Worm (Caenorhabditis elegans) whole organism, mixed stage, embryonic: Measurements from ENCODE around the gene K08H2.7.

Experiments
- M03D4.4 ChIP-seq: sonication (generic microtip); optimal IDR thresholded peaks from 2 replicates; lab custom pipeline; 2017; ENCODE audit warnings: mild to moderate bottlenecking, missing genetic modification characterization, missing compliant biosample characterization
- bed-3 ChIP-seq: fragments of 200-800 bp; sonication (Bioruptor generic); optimal IDR thresholded peaks from 3 replicates; lab custom pipeline; 2018; ENCODE audit warnings: mild to moderate bottlenecking, missing genetic modification characterization, moderate library complexity, missing compliant biosample characterization
- blmp-1 ChIP-seq: fragments of 150-350 bp; optimal IDR thresholded peaks from 2 replicates; lab custom pipeline; 2014; ENCODE audit warnings: missing biosample characterization, missing genetic modification characterization
- ceh-39 ChIP-seq: fragments of 150-350 bp; optimal IDR thresholded peaks from 2 replicates; lab custom pipeline; 2014; ENCODE audit warnings: missing biosample characterization, missing genetic modification characterization
- ceh-43 ChIP-seq: fragments of 200-800 bp; sonication (Bioruptor generic); optimal IDR thresholded peaks from 2 replicates; lab custom pipeline; 2018; ENCODE audit warnings: mild to moderate bottlenecking, missing genetic modification characterization, moderate library complexity, missing compliant biosample characterization
- ceh-83 ChIP-seq: fragments of 200-800 bp; sonication (Bioruptor generic); optimal IDR thresholded peaks from 2 replicates; lab custom pipeline; 2018; ENCODE audit warnings: mild to moderate bottlenecking, missing genetic modification characterization, missing compliant biosample characterization
- ces-1 ChIP-seq: fragments of 150-350 bp; optimal IDR thresholded peaks from 2 replicates; lab custom pipeline; 2014; ENCODE audit warnings: missing biosample characterization, missing genetic modification reagents, missing genetic modification characterization
- cnd-1 ChIP-seq: fragments of 200-800 bp; sonication (Bioruptor generic); optimal IDR thresholded peaks from 2 replicates; lab custom pipeline; 2018; ENCODE audit warnings: mild to moderate bottlenecking, missing genetic modification characterization, missing compliant biosample characterization
- drap-1 ChIP-seq: fragments of 200-800 bp; sonication (Bioruptor generic); optimal IDR thresholded peaks from 3 replicates; lab custom pipeline; 2018; ENCODE audit warnings: mild to moderate bottlenecking, missing genetic modification characterization, missing compliant biosample characterization
- elt-1 ChIP-seq: sonication (generic microtip); optimal IDR thresholded peaks from 2 replicates; lab custom pipeline; 2017; ENCODE audit warnings: missing genetic modification characterization, mild to moderate bottlenecking, missing compliant biosample characterization, antibody characterized with exemption, moderate library complexity, borderline replicate concordance; ENCODE audit not compliant: insufficient read depth
- elt-3 ChIP-seq: fragments of 150-350 bp; optimal IDR thresholded peaks from 2 replicates; lab custom pipeline; 2014; ENCODE audit warnings: missing biosample characterization, missing genetic modification characterization
- flh-1 ChIP-seq: fragments of 200-800 bp; sonication (Bioruptor generic); optimal IDR thresholded peaks from 2 replicates; lab custom pipeline; 2018; ENCODE audit warnings: mild to moderate bottlenecking, missing genetic modification characterization, moderate library complexity, missing compliant biosample characterization
- ham-2 ChIP-seq: fragments of 200-800 bp; sonication (Bioruptor generic); optimal IDR thresholded peaks from 2 replicates; lab custom pipeline; 2018; ENCODE audit warnings: mild to moderate bottlenecking, missing genetic modification characterization, missing compliant biosample characterization
- hlh-1 ChIP-seq: fragments of 150-350 bp; optimal IDR thresholded peaks from 2 replicates; lab custom pipeline; 2014; ENCODE audit warnings: missing biosample characterization, missing genetic modification reagents, missing genetic modification characterization
- lin-13 ChIP-seq: fragments of 150-350 bp; optimal IDR thresholded peaks from 2 replicates; lab custom pipeline; 2014; ENCODE audit warnings: missing biosample characterization, missing genetic modification characterization
- lin-32 ChIP-seq: fragments of 200-800 bp; sonication (Bioruptor generic); optimal IDR thresholded peaks from 2 replicates; lab custom pipeline; 2018; ENCODE audit warnings: mild to moderate bottlenecking, missing genetic modification characterization, missing compliant biosample characterization
- lsy-2 ChIP-seq: fragments of 150-350 bp; optimal IDR thresholded peaks from 2 replicates; lab custom pipeline; 2014; ENCODE audit warnings: missing biosample characterization, missing genetic modification characterization
- mab-5 ChIP-seq: fragments of 150-350 bp; optimal IDR thresholded peaks from 2 replicates; lab custom pipeline; 2014; ENCODE audit warnings: missing biosample characterization, missing genetic modification characterization
- mep-1 ChIP-seq: fragments of 150-350 bp; optimal IDR thresholded peaks from 2 replicates; lab custom pipeline; 2017; ENCODE audit warnings: missing biosample characterization, missing genetic modification reagents, missing genetic modification characterization, inconsistent platforms
- mls-2 ChIP-seq: sonication (generic microtip); optimal IDR thresholded peaks from 2 replicates; lab custom pipeline; 2016; ENCODE audit warnings: mild to moderate bottlenecking, missing genetic modification characterization, moderate library complexity, missing compliant biosample characterization
- nhr-12 ChIP-seq: fragments of 150-350 bp; optimal IDR thresholded peaks from 2 replicates; lab custom pipeline; 2014; ENCODE audit warnings: missing biosample characterization, missing genetic modification characterization
- nhr-2 ChIP-seq: fragments of 150-350 bp; optimal IDR thresholded peaks from 2 replicates; lab custom pipeline; 2014; ENCODE audit warnings: missing biosample characterization, missing genetic modification characterization
- nhr-237 ChIP-seq: fragments of 150-350 bp; optimal IDR thresholded peaks from 2 replicates; lab custom pipeline; 2014; ENCODE audit warnings: missing biosample characterization, missing genetic modification characterization
- nhr-28 ChIP-seq: fragments of 150-350 bp; optimal IDR thresholded peaks from 2 replicates; lab custom pipeline; 2014; ENCODE audit warnings: missing biosample characterization, missing genetic modification characterization
- nhr-76 ChIP-seq: sonication (generic microtip); optimal IDR thresholded peaks from 2 replicates; lab custom pipeline; 2017; ENCODE audit warnings: missing biosample characterization, missing genetic modification characterization
- pha-4 ChIP-seq: fragments of 150-350 bp; optimal IDR thresholded peaks from 2 replicates; lab custom pipeline; 2018; ENCODE audit warnings: missing biosample characterization, missing genetic modification reagents, missing genetic modification characterization
- sem-2 ChIP-seq: fragments of 200-800 bp; sonication (Bioruptor generic); optimal IDR thresholded peaks from 2 replicates; lab custom pipeline; 2018; ENCODE audit warnings: mild to moderate bottlenecking, missing genetic modification characterization, missing compliant biosample characterization
- snpc-4 ChIP-seq: fragments of 150-350 bp; optimal IDR thresholded peaks from 2 replicates; lab custom pipeline; 2014; ENCODE audit warnings: missing biosample characterization, missing genetic modification characterization
- sptf-1 ChIP-seq: sonication (generic microtip); optimal IDR thresholded peaks from 2 replicates; lab custom pipeline; 2017; ENCODE audit warnings: mild to moderate bottlenecking, missing genetic modification characterization, moderate library complexity, missing compliant biosample characterization
- tbx-8 ChIP-seq: fragments of 200-800 bp; sonication (Bioruptor generic); optimal IDR thresholded peaks from 2 replicates; lab custom pipeline; 2018; ENCODE audit warnings: mild to moderate bottlenecking, missing genetic modification characterization, moderate library complexity, missing compliant biosample characterization
- unc-120 ChIP-seq: sonication (generic microtip); optimal IDR thresholded peaks from 2 replicates; lab custom pipeline; 2017; ENCODE audit warnings: missing genetic modification characterization, missing compliant biosample characterization; ENCODE audit not compliant: poor library complexity, severe bottlenecking
- unc-39 ChIP-seq: fragments of 150-350 bp; optimal IDR thresholded peaks from 2 replicates; lab custom pipeline; 2014; ENCODE audit warnings: missing biosample characterization, missing genetic modification characterization
- unc-62 ChIP-seq: fragments of 150-350 bp; optimal IDR thresholded peaks from 2 replicates; lab custom pipeline; 2014; ENCODE audit warnings: missing biosample characterization, missing genetic modification reagents, missing genetic modification characterization
- zip-8 ChIP-seq: fragments of 150-350 bp; optimal IDR thresholded peaks from 2 replicates; lab custom pipeline; 2014; ENCODE audit warnings: missing biosample characterization, missing genetic modification characterization
- ztf-11 ChIP-seq: fragments of 150-350 bp; optimal IDR thresholded peaks from 2 replicates; lab custom pipeline; 2014; ENCODE audit warnings: missing biosample characterization, missing genetic modification characterization

Gene K08H2.7

DNA sequence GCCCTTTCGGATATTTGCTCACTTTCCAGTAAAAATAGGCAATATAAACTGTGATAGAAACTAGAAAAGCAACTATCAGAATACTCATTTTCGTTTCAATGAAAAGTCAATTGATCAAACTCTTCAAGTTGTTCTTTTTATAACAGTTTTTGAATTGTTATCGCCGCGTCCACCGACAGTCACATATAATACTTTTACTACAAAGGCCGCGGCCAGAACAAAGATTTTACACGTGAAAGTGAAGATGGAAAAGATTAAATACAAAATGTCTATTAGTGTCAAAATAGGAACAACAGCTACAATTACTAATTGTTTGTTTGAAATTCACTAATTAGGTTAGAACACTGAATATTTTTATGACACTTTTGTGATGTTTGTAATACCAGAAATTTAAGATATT, 21.3 kb upstream of the K08H2.7 start, which contains the start of gene cyp-14A2:
TSS of gene cyp-14A2 (minus strand) at position 101 of the 400 bp plus-strand sequence.
- TF ChIP-seq flh-1 (GFP tag; lab: Kevin White, UChicago) (no peak), nhr-76 (no peak), zip-8 (tag; lab: Kevin White, UChicago) (no peak), lsy-2 (tag; lab: Kevin White, UChicago) (no peak), drap-1 (no peak), mls-2 (tag; lab: Kevin White, UChicago) (no peak), ceh-43 (GFP tag; lab: Kevin White, UChicago) (no peak), ceh-39 (tag; lab: Kevin White, UChicago) (no peak), nhr-237 (tag; lab: Kevin White, UChicago) (no peak), ces-1 (GFP tag; lab: Kevin White, UChicago) (no peak), snpc-4 (tag; lab: Kevin White, UChicago) (no peak), ztf-11 (no peak)

ce11 chrX:13267230-13267629, 19.0 kb upstream of the K08H2.7 start, which contains the start of gene cyp-14A1:
TSS of gene cyp-14A1 (minus strand) at chrX:13267355.
- TF ChIP-seq nhr-76: no peak
- no peak for TF ChIP-seq mab-5 (tag; lab: Kevin White, UChicago)
- no peak for TF ChIP-seq unc-39
- TF ChIP-seq cnd-1: no peak
- no peak for TF ChIP-seq ceh-43 (GFP tag; lab: Kevin White, UChicago)
- no peak for TF ChIP-seq hlh-1
- TF ChIP-seq ces-1 (GFP tag; lab: Kevin White, UChicago): no peak
- TF ChIP-seq nhr-237 (tag; lab: Kevin White, UChicago): no peak
- no peak for TF ChIP-seq nhr-28 (tag; lab: Kevin White, UChicago)
- TF ChIP-seq ham-2 (GFP tag; lab: Kevin White, UChicago): no peak
- TF ChIP-seq drap-1: no peak
- TF ChIP-seq unc-120 (tag; lab: Kevin White, UChicago): no peak
- no peak for TF ChIP-seq elt-3 (tag; lab: Kevin White, UChicago)
- no peak for TF ChIP-seq M03D4.4 (tag; lab: Kevin White, UChicago)
- TF ChIP-seq unc-62 (GFP tag; lab: Kevin White, UChicago): no peak
- TF ChIP-seq tbx-8 (GFP tag; lab: Kevin White, UChicago): no peak
- TF ChIP-seq ceh-83 (GFP tag; lab: Kevin White, UChicago): no peak

DNA sequence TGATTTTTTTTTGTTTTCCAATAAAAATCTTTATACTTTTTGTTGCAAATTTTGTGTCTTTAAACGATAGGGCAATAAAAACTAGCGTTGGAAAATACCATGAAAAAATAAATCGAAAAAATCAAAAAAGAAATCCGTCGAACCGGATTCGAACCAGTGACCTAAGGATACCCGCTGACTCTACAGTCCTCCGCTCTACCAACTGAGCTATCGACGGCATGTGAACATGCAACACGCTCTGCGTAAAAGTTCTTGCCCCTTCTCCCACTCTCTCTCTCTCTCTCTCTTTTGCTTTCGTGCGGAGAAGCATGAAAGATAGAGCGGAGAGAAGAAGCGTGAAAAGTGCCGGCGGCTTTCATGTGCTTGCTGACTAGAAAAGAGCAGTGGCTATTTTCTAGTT, 16.3 kb upstream of the K08H2.7 start:
- TF ChIP-seq mls-2 (tag; lab: Kevin White, UChicago): peak; percentile 89
- TF ChIP-seq cnd-1: peak; percentile 66
- TF ChIP-seq unc-62 (GFP tag; lab: Kevin White, UChicago): no peak
- TF ChIP-seq lin-13 (tag; lab: Kevin White, UChicago): no peak
- TF ChIP-seq M03D4.4 (tag; lab: Kevin White, UChicago): no peak
- no peak for TF ChIP-seq nhr-76
- TF ChIP-seq drap-1: peak; percentile 86
- no peak for TF ChIP-seq zip-8 (tag; lab: Kevin White, UChicago)
- TF ChIP-seq lin-32: peak; percentile 80
- TF ChIP-seq unc-120 (tag; lab: Kevin White, UChicago): peak; percentile 66
- no peak for TF ChIP-seq pha-4 (tag; lab: Kevin White, UChicago)
- no peak for TF ChIP-seq sptf-1 (tag; lab: Kevin White, UChicago)
- peak; percentile 43 for TF ChIP-seq nhr-237 (tag; lab: Kevin White, UChicago)
- TF ChIP-seq ceh-43 (GFP tag; lab: Kevin White, UChicago): peak; percentile 66
- TF ChIP-seq sem-2 (GFP tag; lab: Kevin White, UChicago): peak; percentile 56
- no peak for TF ChIP-seq unc-39
- TF ChIP-seq nhr-12 (tag; lab: Kevin White, UChicago): no peak
- no peak for TF ChIP-seq nhr-28 (tag; lab: Kevin White, UChicago)
- TF ChIP-seq ham-2 (GFP tag; lab: Kevin White, UChicago): peak; percentile 72
- no peak for TF ChIP-seq elt-1
- TF ChIP-seq nhr-2 (tag; lab: Kevin White, UChicago): no peak
- TF ChIP-seq ces-1 (GFP tag; lab: Kevin White, UChicago): no peak
- peak; percentile 22 for TF ChIP-seq lsy-2 (tag; lab: Kevin White, UChicago)
- TF ChIP-seq flh-1 (GFP tag; lab: Kevin White, UChicago): peak; percentile 16
- TF ChIP-seq bed-3 (GFP tag; lab: Kevin White, UChicago): peak; percentile 64
- no peak for TF ChIP-seq elt-3 (tag; lab: Kevin White, UChicago)
- TF ChIP-seq tbx-8 (GFP tag; lab: Kevin White, UChicago): no peak
- no peak for TF ChIP-seq hlh-1
- TF ChIP-seq blmp-1 (tag; lab: Kevin White, UChicago): no peak
- no peak for TF ChIP-seq snpc-4 (tag; lab: Kevin White, UChicago)
- no peak for TF ChIP-seq ztf-11
- peak; percentile 42 for TF ChIP-seq mep-1 (tag; lab: Kevin White, UChicago)
- peak; percentile 73 for TF ChIP-seq ceh-83 (GFP tag; lab: Kevin White, UChicago)
- no peak for TF ChIP-seq mab-5 (tag; lab: Kevin White, UChicago)
- TF ChIP-seq ceh-39 (tag; lab: Kevin White, UChicago): no peak
